Worm (Caenorhabditis elegans) whole organism, early embryonic: ENCODE results near the gene F13H8.3.

Experiments
- B0310.2 ChIP-seq: sonication (generic microtip); optimal IDR thresholded peaks from 2 replicates; lab custom pipeline; 2016; ENCODE audit warnings: mild to moderate bottlenecking, missing genetic modification characterization, missing compliant biosample characterization
- F13C5.2 ChIP-seq: sonication (generic microtip); optimal IDR thresholded peaks from 2 replicates; lab custom pipeline; 2017; ENCODE audit warnings: mild to moderate bottlenecking, missing genetic modification characterization, inconsistent platforms, missing compliant biosample characterization
- aly-1 ChIP-seq: sonication (generic microtip); optimal IDR thresholded peaks from 2 replicates; lab custom pipeline; 2016; ENCODE audit warnings: missing genetic modification characterization, missing compliant biosample characterization
- ama-1 ChIP-seq: fragments of 150-350 bp; optimal IDR thresholded peaks from 2 replicates; lab custom pipeline; 2014
- ceh-13 ChIP-seq: fragments of 200-800 bp; sonication (Bioruptor generic); optimal IDR thresholded peaks from 2 replicates; lab custom pipeline; 2018; ENCODE audit warnings: mild to moderate bottlenecking, missing genetic modification characterization, missing compliant biosample characterization
- ceh-36 ChIP-seq: sonication (generic microtip); optimal IDR thresholded peaks from 2 replicates; lab custom pipeline; 2016; ENCODE audit warnings: missing genetic modification characterization, inconsistent platforms, missing compliant biosample characterization
- ets-7 ChIP-seq: sonication (generic microtip); optimal IDR thresholded peaks from 2 replicates; lab custom pipeline; 2016; ENCODE audit warnings: missing genotype, missing genetic modification characterization, missing compliant biosample characterization
- flt-1 ChIP-seq: fragments of 200-800 bp; sonication (Bioruptor generic); IDR thresholded peaks from 2 replicates; pipeline ENCODE4 v1.3.6; 2022; ENCODE audit warnings: missing genetic modification characterization, missing compliant biosample characterization
- hmbx-1 ChIP-seq: sonication (generic microtip); optimal IDR thresholded peaks from 2 replicates; lab custom pipeline; 2016; ENCODE audit warnings: mild to moderate bottlenecking, missing genetic modification characterization, missing compliant biosample characterization
- hmg-4 ChIP-seq: fragments of 200-800 bp; sonication (Bioruptor generic); optimal IDR thresholded peaks from 2 replicates; lab custom pipeline; 2018; ENCODE audit warnings: mild to moderate bottlenecking, missing genetic modification characterization, missing compliant biosample characterization
- hnd-1 ChIP-seq: sonication (generic microtip); optimal IDR thresholded peaks from 2 replicates; lab custom pipeline; 2016; ENCODE audit warnings: missing genetic modification characterization, missing compliant biosample characterization
- pes-1 ChIP-seq: fragments of 200-800 bp; sonication (Bioruptor generic); IDR thresholded peaks from 2 replicates; pipeline ENCODE4 v1.3.6; 2022; ENCODE audit warnings: missing genetic modification reagents, missing genetic modification characterization, missing compliant biosample characterization
- scrt-1 ChIP-seq: fragments of 200-800 bp; sonication (Bioruptor generic); IDR thresholded peaks from 2 replicates; pipeline ENCODE4 v1.3.6; 2022; ENCODE audit warnings: missing genetic modification characterization, missing compliant biosample characterization
- sea-1 ChIP-seq: fragments of 200-800 bp; sonication (Bioruptor generic); conservative IDR thresholded peaks from 2 replicates; pipeline ENCODE4 v1.3.6; 2022; ENCODE audit warnings: missing genetic modification characterization, missing compliant biosample characterization
- tbx-11 ChIP-seq: fragments of 200-800 bp; sonication (Bioruptor generic); IDR thresholded peaks from 2 replicates; pipeline ENCODE4 v1.3.6; 2022; ENCODE audit warnings: missing genetic modification characterization, missing compliant biosample characterization
- tbx-37 ChIP-seq: fragments of 200-800 bp; sonication (Bioruptor generic); conservative IDR thresholded peaks from 2 replicates; pipeline ENCODE4 v1.3.6; 2022; ENCODE audit warnings: missing genetic modification reagents, missing genetic modification characterization, missing compliant biosample characterization
- tra-4 ChIP-seq: sonication (generic microtip); optimal IDR thresholded peaks from 2 replicates; lab custom pipeline; 2017; ENCODE audit warnings: missing genetic modification characterization, missing compliant biosample characterization

The F13H8.3 gene

ce11 chrII:6248503-6248902, 15.3 kb upstream of the F13H8.3 start:
- peak; percentile 95 for TF ChIP-seq aly-1
- peak; percentile 82 for TF ChIP-seq ceh-13 (GFP tag; lab: Kevin White, UChicago)
- peak; percentile 56 for TF ChIP-seq F13C5.2 (tag; lab: Kevin White, UChicago)
- TF ChIP-seq sea-1, result peak; percentile 90
- peak; percentile 50 for TF ChIP-seq hmbx-1 (tag; lab: Kevin White, UChicago)
- TF ChIP-seq hnd-1 (tag; lab: Kevin White, UChicago), result peak; percentile 72
- peak; percentile 82 for TF ChIP-seq flt-1 (GFP tag; lab: Robert Waterston, UW)
- peak; percentile 79 for TF ChIP-seq B0310.2 (tag; lab: Kevin White, UChicago)
- peak; percentile 91 for TF ChIP-seq pes-1 (GFP tag; lab: Robert Waterston, UW)
- TF ChIP-seq ceh-36, result peak; percentile 95
- TF ChIP-seq hmg-4 (GFP tag; lab: Kevin White, UChicago), result peak; percentile 95
- TF ChIP-seq tra-4 (tag; lab: Kevin White, UChicago), result peak; percentile 60
- TF ChIP-seq scrt-1 (GFP tag; lab: Robert Waterston, UW), result peak; percentile 89
- TF ChIP-seq tbx-11 (GFP tag; lab: Robert Waterston, UW), result peak; percentile 91
- peak; percentile 78 for TF ChIP-seq tbx-37 (GFP tag; lab: Robert Waterston, UW)
- peak; percentile 81 for TF ChIP-seq ets-7 (tag; lab: Kevin White, UChicago)
- TF ChIP-seq ama-1 (lab: Kevin White, UChicago), result no peak

- TF ChIP-seq ama-1 (lab: Kevin White, UChicago) (no peak), F13C5.2 (tag; lab: Kevin White, UChicago) (peak; percentile 39), aly-1 (peak; percentile 7), ets-7 (tag; lab: Kevin White, UChicago) (no peak), tbx-11 (GFP tag; lab: Robert Waterston, UW) (no peak), B0310.2 (tag; lab: Kevin White, UChicago) (no peak), tra-4 (tag; lab: Kevin White, UChicago) (no peak), sea-1 (no peak), hmg-4 (GFP tag; lab: Kevin White, UChicago) (no peak), ceh-13 (GFP tag; lab: Kevin White, UChicago) (no peak), hnd-1 (tag; lab: Kevin White, UChicago) (no peak), tbx-37 (GFP tag; lab: Robert Waterston, UW) (no peak)
Measured at ce11 chrII:6250782-6251461, 12.9 kb upstream of the F13H8.3 start, which contains the start of gene phb-2. TSS of gene phb-2 (plus strand) at chrII:6251411.

- no peak for TF ChIP-seq ceh-36
- TF ChIP-seq B0310.2 (tag; lab: Kevin White, UChicago), result no peak
- TF ChIP-seq hnd-1 (tag; lab: Kevin White, UChicago), result no peak
- no peak for TF ChIP-seq hmg-4 (GFP tag; lab: Kevin White, UChicago)
- TF ChIP-seq tra-4 (tag; lab: Kevin White, UChicago), result no peak
- no peak for TF ChIP-seq pes-1 (GFP tag; lab: Robert Waterston, UW)
- TF ChIP-seq aly-1, result no peak
- no peak for TF ChIP-seq tbx-37 (GFP tag; lab: Robert Waterston, UW)
- TF ChIP-seq ceh-13 (GFP tag; lab: Kevin White, UChicago), result no peak
- no peak for TF ChIP-seq sea-1
- TF ChIP-seq tbx-11 (GFP tag; lab: Robert Waterston, UW), result no peak
- TF ChIP-seq ama-1 (lab: Kevin White, UChicago), result no peak
- TF ChIP-seq flt-1 (GFP tag; lab: Robert Waterston, UW), result no peak
- no peak for TF ChIP-seq ets-7 (tag; lab: Kevin White, UChicago)
- no peak for TF ChIP-seq scrt-1 (GFP tag; lab: Robert Waterston, UW)
- no peak for TF ChIP-seq F13C5.2 (tag; lab: Kevin White, UChicago)
- TF ChIP-seq hmbx-1 (tag; lab: Kevin White, UChicago), result no peak
Measured at ce11 chrII:6252707-6253106, 11.1 kb upstream of the F13H8.3 start.

ce11 chrII:6256024-6256423, 7.8 kb upstream of the F13H8.3 start, which contains the start of gene F13H8.5:
TSS of gene F13H8.5 (minus strand) at chrII:6256124.
- no peak for TF ChIP-seq tra-4 (tag; lab: Kevin White, UChicago)
- no peak for TF ChIP-seq B0310.2 (tag; lab: Kevin White, UChicago)
- no peak for TF ChIP-seq aly-1
- TF ChIP-seq ets-7 (tag; lab: Kevin White, UChicago), result no peak
- TF ChIP-seq F13C5.2 (tag; lab: Kevin White, UChicago), result no peak
- TF ChIP-seq ama-1 (lab: Kevin White, UChicago), result no peak
- no peak for TF ChIP-seq sea-1
- TF ChIP-seq hmbx-1 (tag; lab: Kevin White, UChicago), result no peak
- TF ChIP-seq ceh-13 (GFP tag; lab: Kevin White, UChicago), result no peak
- no peak for TF ChIP-seq pes-1 (GFP tag; lab: Robert Waterston, UW)
- no peak for TF ChIP-seq tbx-11 (GFP tag; lab: Robert Waterston, UW)
- TF ChIP-seq ceh-36, result no peak

- TF ChIP-seq ama-1 (lab: Kevin White, UChicago) (no peak), ets-7 (tag; lab: Kevin White, UChicago) (no peak), pes-1 (GFP tag; lab: Robert Waterston, UW) (no peak), scrt-1 (GFP tag; lab: Robert Waterston, UW) (no peak), tbx-11 (GFP tag; lab: Robert Waterston, UW) (no peak), hmbx-1 (tag; lab: Kevin White, UChicago) (no peak), B0310.2 (tag; lab: Kevin White, UChicago) (no peak), tbx-37 (GFP tag; lab: Robert Waterston, UW) (no peak), tra-4 (tag; lab: Kevin White, UChicago) (no peak), hmg-4 (GFP tag; lab: Kevin White, UChicago) (no peak), aly-1 (no peak), hnd-1 (tag; lab: Kevin White, UChicago) (no peak), ceh-13 (GFP tag; lab: Kevin White, UChicago) (no peak), flt-1 (GFP tag; lab: Robert Waterston, UW) (no peak), sea-1 (no peak), ceh-36 (no peak), F13C5.2 (tag; lab: Kevin White, UChicago) (no peak)
Measured at ce11 chrII:6257220-6257877, 6.4 kb upstream of the F13H8.3 start.

- no peak for TF ChIP-seq sea-1
- no peak for TF ChIP-seq scrt-1 (GFP tag; lab: Robert Waterston, UW)
- TF ChIP-seq flt-1 (GFP tag; lab: Robert Waterston, UW), result no peak
- TF ChIP-seq tbx-11 (GFP tag; lab: Robert Waterston, UW), result no peak
Measured at ce11 chrII:6259867-6260266, 3.9 kb upstream of the F13H8.3 start, which contains the start of gene F13H8.11. TSS of gene F13H8.11 (minus strand) at chrII:6260021.
